Fruit fly (Drosophila melanogaster): ENCODE measurements around the gene lab.
A peak's percentile ranks its signal among the peaks of the same experiment; 100 is the strongest.

- TF ChIP-seq lz (GFP tag; optimal IDR thresholded peaks at IDR 0.05), result no peak
- no peak for TF ChIP-seq Gug (GFP tag; IDR thresholded peaks at IDR 0.05)
- no peak for TF ChIP-seq CG3919 (GFP tag; optimal IDR thresholded peaks at IDR 0.05)
- no peak for TF ChIP-seq Sox102F (GFP tag; optimal IDR thresholded peaks at IDR 0.05)
- no peak for TF ChIP-seq topi (GFP tag; optimal IDR thresholded peaks at IDR 0.05)
- TF ChIP-seq eg (GFP tag; IDR thresholded peaks at IDR 0.05), result peak; percentile 59; the same call in 2 of the 3 replicates
- TF ChIP-seq fd85E (GFP tag; optimal IDR thresholded peaks at IDR 0.05), result no peak
- no peak for TF ChIP-seq CG11762 (GFP tag; optimal IDR thresholded peaks at IDR 0.05; ENCODE audit: insufficient read depth)
- TF ChIP-seq OdsH (GFP tag; optimal IDR thresholded peaks at IDR 0.05), result no peak
- no peak for TF ChIP-seq Hr4 (GFP tag; optimal IDR thresholded peaks at IDR 0.05)
- TF ChIP-seq vri (GFP tag; optimal IDR thresholded peaks at IDR 0.05), result no peak
- no peak for TF ChIP-seq CG11294 (GFP tag; IDR thresholded peaks at IDR 0.05)
- no peak for TF ChIP-seq CG8319 (GFP tag; optimal IDR thresholded peaks at IDR 0.05)
- TF ChIP-seq Eip75B (GFP tag; optimal IDR thresholded peaks at IDR 0.05), result no peak
Measured at dm6 chr3R:6657278-6658246, 20.8 kb downstream of the lab start, which contains the start of the genes CG1307 and twr.
